Worm (Caenorhabditis elegans) whole organism, midembryonic: ENCODE data around the gene F40G9.19.

Experiments used
- ref-1 ChIP-seq: fragments of 200-800 bp; sonication (Bioruptor generic); conservative IDR thresholded peaks from 2 replicates; pipeline ENCODE4 v1.3.6; 2022; ENCODE audit warnings: missing genetic modification reagents, missing genetic modification characterization, missing compliant biosample characterization
- ztf-29 ChIP-seq: fragments of 200-800 bp; sonication (Bioruptor generic); IDR thresholded peaks from 2 replicates; pipeline ENCODE4 v1.3.6; 2022; ENCODE audit warnings: missing genetic modification reagents, missing genetic modification characterization, missing compliant biosample characterization

DNA sequence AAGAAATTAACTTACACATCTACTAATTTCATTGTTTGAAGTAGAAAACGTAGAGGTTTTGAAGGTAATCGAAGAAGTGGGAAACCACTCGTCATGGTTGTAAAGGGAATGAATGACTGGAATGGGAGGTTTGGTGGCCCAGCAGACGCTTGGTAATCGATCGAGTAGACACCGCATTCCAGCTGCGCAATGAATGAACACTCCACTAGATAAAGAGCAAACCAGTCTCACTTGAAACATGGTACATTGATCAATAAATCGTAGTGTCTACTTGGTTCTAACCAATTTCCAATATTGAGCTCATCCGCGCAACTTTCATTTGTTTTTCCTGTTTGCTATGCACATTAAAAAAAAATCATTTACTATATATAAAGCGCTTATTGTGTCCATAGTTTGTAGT is 27.2 kb upstream of the F40G9.19 start, which contains the start of gene fbxb-84:
- TF ChIP-seq ref-1 (GFP tag; lab: Robert Waterston, UW) (no peak), ztf-29 (GFP tag; lab: Robert Waterston, UW) (no peak)
